Worm (Caenorhabditis elegans) whole organism, L2 larva: Measurements from ENCODE around the gene egl-1.

Experiments used
- aly-2 ChIP-seq: fragments of 150-350 bp; optimal IDR thresholded peaks from 2 replicates; lab custom pipeline; 2014; ENCODE audit warnings: missing biosample characterization, missing genetic modification characterization
- dmd-4 ChIP-seq: sonication (generic microtip); optimal IDR thresholded peaks from 2 replicates; lab custom pipeline; 2017; ENCODE audit warnings: missing biosample characterization, missing genetic modification characterization
- elt-3 ChIP-seq: sonication (generic microtip); optimal IDR thresholded peaks from 2 replicates; lab custom pipeline; 2017; ENCODE audit warnings: missing biosample characterization, missing genetic modification characterization
- nhr-11 ChIP-seq: fragments of 150-350 bp; optimal IDR thresholded peaks from 2 replicates; lab custom pipeline; 2014; ENCODE audit warnings: missing biosample characterization, missing genetic modification characterization
- nhr-12 ChIP-seq: fragments of 150-350 bp; optimal IDR thresholded peaks from 2 replicates; lab custom pipeline; 2014; ENCODE audit warnings: missing biosample characterization, missing genetic modification characterization
- nhr-23 ChIP-seq: fragments of 150-350 bp; optimal IDR thresholded peaks from 2 replicates; lab custom pipeline; 2014; ENCODE audit warnings: missing biosample characterization, missing genetic modification reagents, missing genetic modification characterization
- nhr-6 ChIP-seq: fragments of 150-350 bp; optimal IDR thresholded peaks from 2 replicates; lab custom pipeline; 2014; ENCODE audit warnings: missing biosample characterization, missing genetic modification characterization
- nhr-77 ChIP-seq: fragments of 150-350 bp; optimal IDR thresholded peaks from 2 replicates; lab custom pipeline; 2014; ENCODE audit warnings: missing biosample characterization, missing genetic modification characterization
- skn-1 ChIP-seq: sonication (generic microtip); optimal IDR thresholded peaks from 2 replicates; lab custom pipeline; 2017; ENCODE audit warnings: missing biosample characterization, missing genetic modification characterization
- snpc-4 ChIP-seq: fragments of 150-350 bp; optimal IDR thresholded peaks from 2 replicates; lab custom pipeline; 2014; ENCODE audit warnings: missing biosample characterization, missing genetic modification characterization
- unc-62 ChIP-seq: fragments of 150-350 bp; optimal IDR thresholded peaks from 2 replicates; lab custom pipeline; 2014; ENCODE audit warnings: missing biosample characterization, missing genetic modification reagents, missing genetic modification characterization
- ztf-11 ChIP-seq: sonication (generic microtip); optimal IDR thresholded peaks from 2 replicates; lab custom pipeline; 2017; ENCODE audit warnings: missing biosample characterization, missing genetic modification characterization

DNA sequence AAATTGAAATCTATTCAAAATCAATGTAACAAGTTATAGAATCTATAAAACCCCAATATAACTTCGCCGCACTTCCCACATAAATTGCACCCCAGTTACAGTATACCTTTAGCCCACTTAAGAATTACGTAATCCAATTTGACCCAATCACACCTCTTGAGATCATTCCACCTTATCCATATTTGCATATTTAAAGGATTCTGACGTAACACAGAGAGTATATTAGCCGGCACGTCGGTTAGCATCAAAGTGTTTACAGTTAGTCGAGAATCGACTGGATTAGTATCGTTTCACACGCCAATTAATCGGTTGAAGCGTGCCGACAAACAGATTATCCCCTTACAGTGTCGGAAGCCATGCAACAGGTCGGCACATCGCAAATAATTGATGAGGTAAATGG is 1.4 kb upstream of the egl-1 start:
- TF ChIP-seq ztf-11 (tag; lab: Kevin White, UChicago) (no peak), elt-3 (tag; lab: Kevin White, UChicago) (no peak), skn-1 (no peak), snpc-4 (tag; lab: Kevin White, UChicago) (no peak), nhr-12 (no peak), nhr-77 (no peak), unc-62 (GFP tag; lab: Kevin White, UChicago) (no peak), nhr-6 (tag; lab: Kevin White, UChicago) (no peak), aly-2 (tag; lab: Kevin White, UChicago) (no peak), nhr-11 (no peak), nhr-23 (no peak), dmd-4 (tag; lab: Kevin White, UChicago) (no peak)
